Worm (Caenorhabditis elegans) whole organism, mixed stage, embryonic: ENCODE measurements around the gene tmem-132.
"Not testable (repeated sequence)": the region's sequence is repeated elsewhere in the genome, so short reads cannot be mapped to it uniquely, and the experiment has no call there.

Source experiments
- M03D4.4 ChIP-seq: sonication (generic microtip); optimal IDR thresholded peaks from 2 replicates; lab custom pipeline; 2017; ENCODE audit warnings: mild to moderate bottlenecking, missing genetic modification characterization, missing compliant biosample characterization
- blmp-1 ChIP-seq: fragments of 150-350 bp; optimal IDR thresholded peaks from 2 replicates; lab custom pipeline; 2014; ENCODE audit warnings: missing biosample characterization, missing genetic modification characterization
- ceh-39 ChIP-seq: fragments of 150-350 bp; optimal IDR thresholded peaks from 2 replicates; lab custom pipeline; 2014; ENCODE audit warnings: missing biosample characterization, missing genetic modification characterization
- ceh-43 ChIP-seq: fragments of 200-800 bp; sonication (Bioruptor generic); optimal IDR thresholded peaks from 2 replicates; lab custom pipeline; 2018; ENCODE audit warnings: mild to moderate bottlenecking, missing genetic modification characterization, moderate library complexity, missing compliant biosample characterization
- ceh-83 ChIP-seq: fragments of 200-800 bp; sonication (Bioruptor generic); optimal IDR thresholded peaks from 2 replicates; lab custom pipeline; 2018; ENCODE audit warnings: mild to moderate bottlenecking, missing genetic modification characterization, missing compliant biosample characterization
- ces-1 ChIP-seq: fragments of 150-350 bp; optimal IDR thresholded peaks from 2 replicates; lab custom pipeline; 2014; ENCODE audit warnings: missing biosample characterization, missing genetic modification reagents, missing genetic modification characterization
- drap-1 ChIP-seq: fragments of 200-800 bp; sonication (Bioruptor generic); optimal IDR thresholded peaks from 3 replicates; lab custom pipeline; 2018; ENCODE audit warnings: mild to moderate bottlenecking, missing genetic modification characterization, missing compliant biosample characterization
- elt-1 ChIP-seq: sonication (generic microtip); optimal IDR thresholded peaks from 2 replicates; lab custom pipeline; 2017; ENCODE audit warnings: missing genetic modification characterization, mild to moderate bottlenecking, missing compliant biosample characterization, antibody characterized with exemption, moderate library complexity, borderline replicate concordance; ENCODE audit not compliant: insufficient read depth
- elt-3 ChIP-seq: fragments of 150-350 bp; optimal IDR thresholded peaks from 2 replicates; lab custom pipeline; 2014; ENCODE audit warnings: missing biosample characterization, missing genetic modification characterization
- flh-1 ChIP-seq: fragments of 200-800 bp; sonication (Bioruptor generic); optimal IDR thresholded peaks from 2 replicates; lab custom pipeline; 2018; ENCODE audit warnings: mild to moderate bottlenecking, missing genetic modification characterization, moderate library complexity, missing compliant biosample characterization
- ham-2 ChIP-seq: fragments of 200-800 bp; sonication (Bioruptor generic); optimal IDR thresholded peaks from 2 replicates; lab custom pipeline; 2018; ENCODE audit warnings: mild to moderate bottlenecking, missing genetic modification characterization, missing compliant biosample characterization
- hlh-1 ChIP-seq: fragments of 150-350 bp; optimal IDR thresholded peaks from 2 replicates; lab custom pipeline; 2014; ENCODE audit warnings: missing biosample characterization, missing genetic modification reagents, missing genetic modification characterization
- lin-13 ChIP-seq: fragments of 150-350 bp; optimal IDR thresholded peaks from 2 replicates; lab custom pipeline; 2014; ENCODE audit warnings: missing biosample characterization, missing genetic modification characterization
- lsy-2 ChIP-seq: fragments of 150-350 bp; optimal IDR thresholded peaks from 2 replicates; lab custom pipeline; 2014; ENCODE audit warnings: missing biosample characterization, missing genetic modification characterization
- mab-5 ChIP-seq: fragments of 150-350 bp; optimal IDR thresholded peaks from 2 replicates; lab custom pipeline; 2014; ENCODE audit warnings: missing biosample characterization, missing genetic modification characterization
- mep-1 ChIP-seq: fragments of 150-350 bp; optimal IDR thresholded peaks from 2 replicates; lab custom pipeline; 2017; ENCODE audit warnings: missing biosample characterization, missing genetic modification reagents, missing genetic modification characterization, inconsistent platforms
- nhr-12 ChIP-seq: fragments of 150-350 bp; optimal IDR thresholded peaks from 2 replicates; lab custom pipeline; 2014; ENCODE audit warnings: missing biosample characterization, missing genetic modification characterization
- nhr-2 ChIP-seq: fragments of 150-350 bp; optimal IDR thresholded peaks from 2 replicates; lab custom pipeline; 2014; ENCODE audit warnings: missing biosample characterization, missing genetic modification characterization
- nhr-237 ChIP-seq: fragments of 150-350 bp; optimal IDR thresholded peaks from 2 replicates; lab custom pipeline; 2014; ENCODE audit warnings: missing biosample characterization, missing genetic modification characterization
- pha-4 ChIP-seq: fragments of 150-350 bp; optimal IDR thresholded peaks from 2 replicates; lab custom pipeline; 2018; ENCODE audit warnings: missing biosample characterization, missing genetic modification reagents, missing genetic modification characterization
- sem-2 ChIP-seq: fragments of 200-800 bp; sonication (Bioruptor generic); optimal IDR thresholded peaks from 2 replicates; lab custom pipeline; 2018; ENCODE audit warnings: mild to moderate bottlenecking, missing genetic modification characterization, missing compliant biosample characterization
- sptf-1 ChIP-seq: sonication (generic microtip); optimal IDR thresholded peaks from 2 replicates; lab custom pipeline; 2017; ENCODE audit warnings: mild to moderate bottlenecking, missing genetic modification characterization, moderate library complexity, missing compliant biosample characterization
- tbx-8 ChIP-seq: fragments of 200-800 bp; sonication (Bioruptor generic); optimal IDR thresholded peaks from 2 replicates; lab custom pipeline; 2018; ENCODE audit warnings: mild to moderate bottlenecking, missing genetic modification characterization, moderate library complexity, missing compliant biosample characterization
- unc-120 ChIP-seq: sonication (generic microtip); optimal IDR thresholded peaks from 2 replicates; lab custom pipeline; 2017; ENCODE audit warnings: missing genetic modification characterization, missing compliant biosample characterization; ENCODE audit not compliant: poor library complexity, severe bottlenecking
- unc-39 ChIP-seq: fragments of 150-350 bp; optimal IDR thresholded peaks from 2 replicates; lab custom pipeline; 2014; ENCODE audit warnings: missing biosample characterization, missing genetic modification characterization
- ztf-11 ChIP-seq: fragments of 150-350 bp; optimal IDR thresholded peaks from 2 replicates; lab custom pipeline; 2014; ENCODE audit warnings: missing biosample characterization, missing genetic modification characterization

tmem-132 gene

ce11 chrIII:2710211-2710610, 6.2 kb downstream of the tmem-132 start:
- TF ChIP-seq lsy-2 (no peak), tbx-8 (GFP tag; lab: Kevin White, UChicago) (no peak), mab-5 (tag; lab: Kevin White, UChicago) (no peak), mep-1 (no peak), ceh-43 (no peak), blmp-1 (tag; lab: Kevin White, UChicago) (no peak), nhr-12 (tag; lab: Kevin White, UChicago) (no peak), unc-39 (tag; lab: Kevin White, UChicago) (no peak), unc-120 (tag; lab: Kevin White, UChicago) (no peak), drap-1 (GFP tag; lab: Kevin White, UChicago) (no peak), M03D4.4 (tag; lab: Kevin White, UChicago) (no peak), ztf-11 (tag; lab: Kevin White, UChicago) (no peak), ceh-83 (GFP tag; lab: Kevin White, UChicago) (no peak), sem-2 (GFP tag; lab: Kevin White, UChicago) (no peak), hlh-1 (tag; lab: Kevin White, UChicago) (no peak), ham-2 (GFP tag; lab: Kevin White, UChicago) (no peak)

DNA sequence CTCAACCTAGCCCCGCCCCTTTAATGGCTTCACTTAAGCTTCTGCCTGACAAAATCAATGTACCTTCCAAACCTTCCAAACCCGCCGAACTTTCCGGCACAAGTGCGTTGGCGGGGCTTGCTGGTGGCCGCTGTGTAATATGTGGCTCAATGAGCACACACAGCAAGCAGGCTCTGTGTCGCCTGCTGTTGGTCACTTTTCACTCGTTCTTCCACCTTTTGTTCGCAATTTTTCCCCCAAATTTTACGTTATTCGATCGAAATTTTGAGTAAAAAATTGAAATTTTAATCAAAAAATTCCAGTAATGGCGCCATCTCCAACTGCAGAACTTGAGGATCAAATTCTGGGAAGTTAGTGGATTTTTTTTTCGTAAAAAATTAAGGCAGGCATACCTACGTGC, 15.8 kb downstream of the tmem-132 start, which contains the start of gene set-27:
Gene set-27, plus strand, starts transcription at position 301 of the 400 bp plus-strand sequence.
- TF ChIP-seq nhr-237 (tag; lab: Kevin White, UChicago) = no peak
- peak; percentile 78 for TF ChIP-seq hlh-1 (tag; lab: Kevin White, UChicago)

DNA sequence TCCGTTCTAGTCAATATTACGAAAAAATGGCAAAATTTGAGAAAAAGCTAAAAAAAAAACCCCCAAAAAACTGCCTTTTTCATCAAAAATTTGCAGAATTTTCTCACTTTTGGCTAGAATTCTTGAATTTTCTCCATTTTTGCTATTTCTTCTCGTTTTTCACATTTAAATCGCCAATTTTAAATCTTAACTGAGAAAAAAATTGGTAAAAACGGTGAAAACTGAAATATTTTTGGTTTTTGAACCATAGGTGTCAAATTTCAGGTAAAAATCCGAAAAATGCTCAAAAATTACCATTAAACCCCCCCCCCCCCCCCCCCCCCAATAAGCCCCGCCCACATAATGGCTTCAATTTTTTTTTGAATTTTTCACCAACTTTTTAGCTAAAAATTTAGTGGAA, 17.1 kb downstream of the tmem-132 start, which contains the start of gene cox-6B:
Gene cox-6B, plus strand, starts transcription at position 301 of the 400 bp plus-strand sequence.
- TF ChIP-seq tbx-8 (GFP tag; lab: Kevin White, UChicago); nhr-12 (tag; lab: Kevin White, UChicago); nhr-2 (tag; lab: Kevin White, UChicago): not testable (repeated sequence)

ce11 chrIII:2698740-2699139, 17.7 kb downstream of the tmem-132 start, which contains the start of gene slc-30A9:
Gene slc-30A9, minus strand, starts transcription at chrIII:2698817.
- TF ChIP-seq pha-4 (tag; lab: Kevin White, UChicago) (peak; percentile 13), mep-1 (peak; percentile 45), lin-13 (tag; lab: Kevin White, UChicago) (peak; percentile 12), hlh-1 (tag; lab: Kevin White, UChicago) (no peak), sptf-1 (tag; lab: Kevin White, UChicago) (no peak), ces-1 (GFP tag; lab: Kevin White, UChicago) (peak; percentile 38)

DNA sequence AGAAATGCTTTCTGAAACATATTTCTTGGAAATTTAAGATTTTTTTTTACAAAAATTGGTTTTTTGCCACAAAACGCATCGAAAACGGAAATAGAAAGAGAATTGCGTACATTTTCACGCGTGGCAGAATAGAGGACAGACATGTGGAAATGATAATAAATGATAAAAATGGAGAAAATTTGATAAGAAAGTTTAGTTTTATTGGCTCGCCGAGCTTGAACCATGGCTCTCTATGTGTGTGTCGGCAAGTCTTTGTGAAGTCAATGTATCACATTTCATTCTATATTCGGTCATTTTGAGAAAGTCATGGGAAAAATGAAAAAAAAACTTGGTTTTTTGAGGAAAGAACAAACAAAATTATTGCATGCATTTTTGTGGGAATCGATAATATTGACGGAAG, 29.0 kb downstream of the tmem-132 start:
- TF ChIP-seq nhr-2 (tag; lab: Kevin White, UChicago) = no peak
- TF ChIP-seq unc-120 (tag; lab: Kevin White, UChicago) = no peak
- no peak for TF ChIP-seq nhr-12 (tag; lab: Kevin White, UChicago)
- no peak for TF ChIP-seq mep-1
- TF ChIP-seq pha-4 (tag; lab: Kevin White, UChicago) = no peak
- TF ChIP-seq M03D4.4 (tag; lab: Kevin White, UChicago) = no peak
- TF ChIP-seq ztf-11 (tag; lab: Kevin White, UChicago) = no peak
- no peak for TF ChIP-seq mab-5 (tag; lab: Kevin White, UChicago)
- no peak for TF ChIP-seq elt-3 (tag; lab: Kevin White, UChicago)

ce11 chrIII:2686663-2687062, 29.8 kb downstream of the tmem-132 start:
- TF ChIP-seq sem-2 (GFP tag; lab: Kevin White, UChicago) = no peak
- no peak for TF ChIP-seq sptf-1 (tag; lab: Kevin White, UChicago)
- TF ChIP-seq nhr-2 (tag; lab: Kevin White, UChicago) = no peak
- TF ChIP-seq nhr-12 (tag; lab: Kevin White, UChicago) = no peak
- TF ChIP-seq ham-2 (GFP tag; lab: Kevin White, UChicago) = no peak
- peak; percentile 47 for TF ChIP-seq ces-1 (GFP tag; lab: Kevin White, UChicago)

- no peak for TF ChIP-seq elt-3 (tag; lab: Kevin White, UChicago)
- TF ChIP-seq hlh-1 (tag; lab: Kevin White, UChicago) = no peak
- no peak for TF ChIP-seq lsy-2
- TF ChIP-seq unc-120 (tag; lab: Kevin White, UChicago) = no peak
- no peak for TF ChIP-seq drap-1 (GFP tag; lab: Kevin White, UChicago)
- no peak for TF ChIP-seq ceh-39 (tag; lab: Kevin White, UChicago)
- TF ChIP-seq flh-1 = no peak
- no peak for TF ChIP-seq tbx-8 (GFP tag; lab: Kevin White, UChicago)
- TF ChIP-seq elt-1 = no peak
- no peak for TF ChIP-seq sptf-1 (tag; lab: Kevin White, UChicago)
- no peak for TF ChIP-seq ham-2 (GFP tag; lab: Kevin White, UChicago)
Measured at ce11 chrIII:2686064-2686463, 30.4 kb downstream of the tmem-132 start, which contains the start of the genes Y71H2AL.2, Y71H2AL.4 and pbo-1. Gene Y71H2AL.2, plus strand, starts transcription at chrIII:2686364. Gene Y71H2AL.4, plus strand, starts transcription at chrIII:2686408. Gene pbo-1, minus strand, starts transcription at chrIII:2686463.
